Worm (Caenorhabditis elegans): Measurements from ENCODE around the gene T08D2.4.
"Not testable (repeated sequence)": the region's sequence is repeated elsewhere in the genome, so short reads cannot be mapped to it uniquely, and the experiment has no call there.

T08D2.4 gene

ce11 chrX:177075-177474, at the start of gene T08D2.4, which contains the start of gene T08D2.5:
TSS of gene T08D2.4 (plus strand) at chrX:177396.
TSS of gene T08D2.5 (plus strand) at chrX:177375.
- TF ChIP-seq F13C5.2 (tag; optimal IDR thresholded peaks at IDR 0.05) (no peak), ama-1 (optimal IDR thresholded peaks at IDR 0.05) (no peak), scrt-1 (GFP tag; IDR thresholded peaks at IDR 0.05) (no peak), ceh-36 (tag; optimal IDR thresholded peaks at IDR 0.05) (no peak), B0310.2 (tag; optimal IDR thresholded peaks at IDR 0.05) (no peak), hmg-4 (GFP tag; optimal IDR thresholded peaks at IDR 0.05) (no peak)

DNA sequence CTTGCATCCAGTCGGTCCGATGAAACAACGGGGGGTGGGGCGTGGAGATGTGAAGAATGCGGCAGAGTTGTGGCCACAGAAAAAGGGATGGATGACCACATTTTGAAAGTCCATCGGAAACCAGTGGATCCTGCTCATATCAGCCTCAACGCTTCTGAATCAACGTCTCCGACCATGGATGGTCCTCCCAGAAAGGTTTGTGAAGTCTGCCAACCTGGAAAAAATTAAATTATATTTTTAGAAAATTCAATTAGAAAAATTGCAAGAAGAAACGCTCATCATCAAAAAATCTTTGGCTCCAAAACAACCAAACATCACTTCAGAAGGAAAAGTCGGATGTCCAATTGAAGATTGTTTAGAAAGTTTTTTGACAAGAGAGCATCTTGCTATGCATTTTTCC, 36.0 kb upstream of the T08D2.4 start, which contains the start of gene Y73B3A.8:
Gene Y73B3A.8 (minus strand): TSS at position 101 of the 400 bp plus-strand sequence.
- TF ChIP-seq hmg-4 (GFP tag; optimal IDR thresholded peaks at IDR 0.05) (no peak), hnd-1 (tag; optimal IDR thresholded peaks at IDR 0.05) (no peak), ceh-13 (GFP tag; optimal IDR thresholded peaks at IDR 0.05) (no peak), scrt-1 (GFP tag; IDR thresholded peaks at IDR 0.05) (no peak), tbx-11 (GFP tag; IDR thresholded peaks at IDR 0.05) (no peak), pes-1 (GFP tag; IDR thresholded peaks at IDR 0.05) (no peak), tra-4 (tag; optimal IDR thresholded peaks at IDR 0.05) (no peak)

- TF ChIP-seq tbx-11 (GFP tag; IDR thresholded peaks at IDR 0.05) (no peak), flt-1 (GFP tag; IDR thresholded peaks at IDR 0.05) (no peak), ceh-36 (tag; optimal IDR thresholded peaks at IDR 0.05) (no peak), tbx-37 (GFP tag; conservative IDR thresholded peaks at IDR 0.05) (no peak), scrt-1 (GFP tag; IDR thresholded peaks at IDR 0.05) (no peak), ama-1 (optimal IDR thresholded peaks at IDR 0.05) (no peak), F13C5.2 (tag; optimal IDR thresholded peaks at IDR 0.05) (no peak), ceh-13 (GFP tag; optimal IDR thresholded peaks at IDR 0.05) (no peak), sea-1 (GFP tag; conservative IDR thresholded peaks at IDR 0.05) (no peak), hmbx-1 (tag; optimal IDR thresholded peaks at IDR 0.05) (no peak), hnd-1 (tag; optimal IDR thresholded peaks at IDR 0.05) (no peak), aly-1 (tag; optimal IDR thresholded peaks at IDR 0.05) (no peak), ets-7 (tag; optimal IDR thresholded peaks at IDR 0.05) (no peak), pes-1 (GFP tag; IDR thresholded peaks at IDR 0.05) (no peak), hmg-4 (GFP tag; optimal IDR thresholded peaks at IDR 0.05) (no peak), B0310.2 (tag; optimal IDR thresholded peaks at IDR 0.05) (no peak), tra-4 (tag; optimal IDR thresholded peaks at IDR 0.05) (no peak)
Measured at ce11 chrX:146832-147231, 30.4 kb upstream of the T08D2.4 start.

ce11 chrX:147824-148223, 29.4 kb upstream of the T08D2.4 start, which contains the start of gene Y73B3A.11:
TSS of gene Y73B3A.11 (plus strand) at chrX:148124.
- TF ChIP-seq hnd-1 (tag; optimal IDR thresholded peaks at IDR 0.05), result no peak
- no peak for TF ChIP-seq F13C5.2 (tag; optimal IDR thresholded peaks at IDR 0.05)
- TF ChIP-seq scrt-1 (GFP tag; IDR thresholded peaks at IDR 0.05), result no peak
- no peak for TF ChIP-seq pes-1 (GFP tag; IDR thresholded peaks at IDR 0.05)
- no peak for TF ChIP-seq aly-1 (tag; optimal IDR thresholded peaks at IDR 0.05)

- not testable (repeated sequence) for TF ChIP-seq tbx-37 (GFP tag; conservative IDR thresholded peaks at IDR 0.05); F13C5.2 (tag; optimal IDR thresholded peaks at IDR 0.05); flt-1 (GFP tag; IDR thresholded peaks at IDR 0.05)
Measured at ce11 chrX:163034-163433, 14.2 kb upstream of the T08D2.4 start, which contains the start of gene tmed-12. TSS of gene tmed-12 (minus strand) at chrX:163134.

DNA sequence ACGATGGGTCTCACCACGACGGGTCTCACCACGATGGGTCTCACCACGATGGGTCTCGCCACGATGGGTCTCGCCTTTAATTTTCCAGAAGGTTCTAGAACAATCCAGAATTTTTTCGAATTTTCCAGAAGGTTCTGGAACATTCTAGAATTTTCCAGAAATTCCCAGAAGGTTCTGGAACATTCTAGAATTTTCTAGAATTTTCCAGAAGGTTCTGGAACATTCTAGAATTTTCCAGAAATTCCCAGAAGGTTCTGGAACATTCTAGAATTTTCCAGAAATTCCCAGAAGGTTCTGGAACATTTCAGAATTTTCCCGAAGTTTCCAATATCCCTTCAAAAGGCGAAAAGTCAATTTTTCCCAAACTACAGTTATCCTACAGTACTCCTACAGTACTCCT, 7.6 kb upstream of the T08D2.4 start:
- TF ChIP-seq pes-1 (GFP tag; IDR thresholded peaks at IDR 0.05), result 0 out of 2 replicates have a peak, but pooled peaks have one; percentile 26

- TF ChIP-seq sea-1 (GFP tag; conservative IDR thresholded peaks at IDR 0.05); tbx-37 (GFP tag; conservative IDR thresholded peaks at IDR 0.05); hmbx-1 (tag; optimal IDR thresholded peaks at IDR 0.05): not testable (repeated sequence)
Measured at ce11 chrX:182119-182741, 5.0 kb downstream of the T08D2.4 start, which contains the start of the genes T08D2.6 and chkr-1. TSS of gene T08D2.6 (minus strand) at chrX:182169. TSS of gene chkr-1 (plus strand) at chrX:182691.

ce11 chrX:192534-192933, 15.3 kb downstream of the T08D2.4 start, which contains the start of gene T08D2.8:
TSS of gene T08D2.8 (plus strand) at chrX:192834.
- TF ChIP-seq scrt-1 (GFP tag; IDR thresholded peaks at IDR 0.05) (no peak), sea-1 (GFP tag; conservative IDR thresholded peaks at IDR 0.05) (no peak), aly-1 (tag; optimal IDR thresholded peaks at IDR 0.05) (no peak), hmg-4 (GFP tag; optimal IDR thresholded peaks at IDR 0.05) (no peak), hmbx-1 (tag; optimal IDR thresholded peaks at IDR 0.05) (no peak), pes-1 (GFP tag; IDR thresholded peaks at IDR 0.05) (no peak), flt-1 (GFP tag; IDR thresholded peaks at IDR 0.05) (no peak)

DNA sequence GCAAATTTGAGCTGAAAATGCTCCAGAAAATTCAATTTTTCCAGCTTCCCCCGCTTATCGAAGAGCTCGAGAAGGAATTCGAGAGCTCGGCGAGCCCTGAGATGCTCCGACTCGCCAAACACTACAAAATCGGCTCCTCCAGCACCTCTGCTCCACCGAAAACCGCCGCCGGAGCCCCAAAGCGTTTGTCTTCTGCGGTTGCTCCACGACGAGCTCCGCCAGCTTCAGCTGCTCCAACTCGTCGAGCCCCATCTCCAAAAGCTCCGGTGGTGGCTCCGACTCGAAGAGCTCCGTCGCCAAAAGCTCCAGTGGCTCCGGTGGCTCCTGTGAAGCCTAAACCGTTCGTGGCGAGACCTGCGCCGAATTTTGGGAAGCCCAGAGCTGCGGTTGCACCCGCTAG, 19.2 kb downstream of the T08D2.4 start:
- TF ChIP-seq pes-1 (GFP tag; IDR thresholded peaks at IDR 0.05) (no peak), ets-7 (tag; optimal IDR thresholded peaks at IDR 0.05) (no peak), tbx-37 (GFP tag; conservative IDR thresholded peaks at IDR 0.05) (no peak), tra-4 (tag; optimal IDR thresholded peaks at IDR 0.05) (no peak), ama-1 (optimal IDR thresholded peaks at IDR 0.05) (no peak), flt-1 (GFP tag; IDR thresholded peaks at IDR 0.05) (no peak), sea-1 (GFP tag; conservative IDR thresholded peaks at IDR 0.05) (no peak), ceh-36 (tag; optimal IDR thresholded peaks at IDR 0.05) (no peak), F13C5.2 (tag; optimal IDR thresholded peaks at IDR 0.05) (no peak), B0310.2 (tag; optimal IDR thresholded peaks at IDR 0.05) (no peak), aly-1 (tag; optimal IDR thresholded peaks at IDR 0.05) (no peak), scrt-1 (GFP tag; IDR thresholded peaks at IDR 0.05) (no peak), tbx-11 (GFP tag; IDR thresholded peaks at IDR 0.05) (no peak), hmbx-1 (tag; optimal IDR thresholded peaks at IDR 0.05) (no peak)
